Worm (Caenorhabditis elegans): Measurements from ENCODE around the gene klf-2.

- TF ChIP-seq T22C8.4 (GFP tag; IDR thresholded peaks at IDR 0.05) (no peak), med-1 (GFP tag; optimal IDR thresholded peaks at IDR 0.05; ENCODE audit: insufficient read depth) (no peak), flt-1 (GFP tag; IDR thresholded peaks at IDR 0.05) (no peak), cog-1 (tag; optimal IDR thresholded peaks at IDR 0.05) (no peak), tab-1 (GFP tag; IDR thresholded peaks at IDR 0.05) (no peak), ztf-23 (GFP tag; IDR thresholded peaks at IDR 0.05) (no peak), ztf-29 (GFP tag; IDR thresholded peaks at IDR 0.05) (no peak), ref-1 (GFP tag; conservative IDR thresholded peaks at IDR 0.05) (no peak)
Measured at ce11 chrV:20691585-20691984, 6.1 kb downstream of the klf-2 start, which contains the start of gene F53F8.4.
